Fruit fly (Drosophila melanogaster) whole organism, embryonic: ENCODE data around the gene CG14220.

Experiments used
- Ada2b ChIP-seq: fragments of 200-800 bp; sonication (Bioruptor generic); IDR thresholded peaks from 2 replicates; pipeline ENCODE4 v1.3.6; 2022; ENCODE audit warnings: missing biosample characterization, missing genetic modification characterization
- Adf1 ChIP-seq: fragments of 200-800 bp; sonication (Bioruptor generic); IDR thresholded peaks from 2 replicates; pipeline ENCODE4 v1.3.6; 2022; ENCODE audit warnings: missing biosample characterization, missing genetic modification characterization
- CG11085 ChIP-seq: fragments of 200-800 bp; sonication (Bioruptor generic); IDR thresholded peaks from 2 replicates; pipeline ENCODE4 v1.3.6; 2022; ENCODE audit warnings: missing biosample characterization, missing genetic modification characterization
- CG11504 ChIP-seq: fragments of 200-800 bp; sonication (Bioruptor generic); optimal IDR thresholded peaks from 3 replicates; lab custom pipeline; 2019; ENCODE audit warnings: missing biosample characterization, mild to moderate bottlenecking, missing genetic modification characterization, moderate library complexity
- CG11696 ChIP-seq: fragments of 200-800 bp; sonication (Bioruptor generic); IDR thresholded peaks from 2 replicates; pipeline ENCODE4 v1.3.6; 2022; ENCODE audit warnings: missing biosample characterization, missing genetic modification characterization
- CG12104 ChIP-seq: fragments of 200-800 bp; sonication (Bioruptor generic); optimal IDR thresholded peaks from 3 replicates; lab custom pipeline; 2016; ENCODE audit warnings: missing biosample characterization, missing genetic modification characterization
- CG12299 ChIP-seq: fragments of 200-800 bp; sonication (Bioruptor generic); optimal IDR thresholded peaks from 2 replicates; lab custom pipeline; 2018; ENCODE audit warnings: missing biosample characterization, mild to moderate bottlenecking, missing genetic modification characterization
- CG13424 ChIP-seq: fragments of 200-800 bp; sonication (Bioruptor generic); optimal IDR thresholded peaks from 2 replicates; lab custom pipeline; 2019; ENCODE audit warnings: missing biosample characterization, mild to moderate bottlenecking, missing genetic modification characterization, moderate library complexity
- CG14441 ChIP-seq: fragments of 200-800 bp; sonication (Bioruptor generic); IDR thresholded peaks from 2 replicates; pipeline ENCODE4 v1.3.6; 2022; ENCODE audit warnings: missing biosample characterization, missing genetic modification characterization
- CG15514 ChIP-seq: fragments of 200-800 bp; sonication (Bioruptor generic); optimal IDR thresholded peaks from 3 replicates; lab custom pipeline; 2017; ENCODE audit warnings: missing biosample characterization, missing genetic modification characterization, mild to moderate bottlenecking, moderate library complexity, missing genetic modification reagents
- CG15696 ChIP-seq: fragments of 200-800 bp; sonication (Bioruptor generic); optimal IDR thresholded peaks from 2 replicates; lab custom pipeline; 2019; ENCODE audit warnings: missing biosample characterization, mild to moderate bottlenecking, missing genetic modification characterization, moderate library complexity
- CG16813 ChIP-seq: fragments of 200-800 bp; sonication (Bioruptor generic); IDR thresholded peaks from 3 replicates; pipeline ENCODE4 v1.3.6; 2022; ENCODE audit warnings: missing biosample characterization, missing genetic modification characterization; ENCODE audit not compliant: partially characterized antibody
- CG1792 ChIP-seq: fragments of 200-800 bp; sonication (Bioruptor generic); optimal IDR thresholded peaks from 2 replicates; lab custom pipeline; 2016; ENCODE audit warnings: missing biosample characterization, missing genetic modification characterization
- CG18011 ChIP-seq: fragments of 200-800 bp; sonication (Bioruptor generic); optimal IDR thresholded peaks from 2 replicates; lab custom pipeline; 2017; ENCODE audit warnings: missing biosample characterization, missing genetic modification characterization, mild to moderate bottlenecking, moderate library complexity, missing genotype
- CG18262 ChIP-seq: fragments of 200-800 bp; optimal IDR thresholded peaks from 3 replicates; lab custom pipeline; 2019; ENCODE audit warnings: missing biosample characterization, mild to moderate bottlenecking, missing genetic modification characterization, moderate library complexity
- CG2116 ChIP-seq: fragments of 200-800 bp; sonication (Bioruptor generic); optimal IDR thresholded peaks from 3 replicates; lab custom pipeline; 2018; ENCODE audit warnings: missing biosample characterization, mild to moderate bottlenecking, missing genetic modification characterization
- CG3847 ChIP-seq: fragments of 200-800 bp; sonication (Bioruptor generic); IDR thresholded peaks from 2 replicates; pipeline ENCODE4 v1.3.6; 2022; ENCODE audit warnings: missing biosample characterization, missing genetic modification characterization
- CG5245 ChIP-seq: fragments of 200-800 bp; sonication (Bioruptor generic); optimal IDR thresholded peaks from 3 replicates; lab custom pipeline; 2016; ENCODE audit warnings: missing biosample characterization, missing genetic modification characterization
- CG6175 ChIP-seq: fragments of 200-800 bp; sonication (Bioruptor generic); IDR thresholded peaks from 3 replicates; pipeline ENCODE4 v1.3.6; 2022; ENCODE audit warnings: missing biosample characterization, missing genetic modification characterization
- CG6813 ChIP-seq: fragments of 200-800 bp; sonication (Bioruptor generic); optimal IDR thresholded peaks from 2 replicates; lab custom pipeline; 2017; ENCODE audit warnings: missing biosample characterization, missing genetic modification characterization, mild to moderate bottlenecking, moderate library complexity, missing genetic modification reagents
- CG7556 ChIP-seq: fragments of 200-800 bp; sonication (Bioruptor generic); optimal IDR thresholded peaks from 2 replicates; lab custom pipeline; 2017; ENCODE audit warnings: missing biosample characterization, mild to moderate bottlenecking, missing genetic modification characterization
- CG7745 ChIP-seq: fragments of 200-800 bp; sonication (Bioruptor generic); optimal IDR thresholded peaks from 2 replicates; lab custom pipeline; 2018; ENCODE audit warnings: missing biosample characterization, mild to moderate bottlenecking, missing genetic modification characterization, moderate library complexity
- CG7839 ChIP-seq: fragments of 200-800 bp; sonication (Bioruptor generic); optimal IDR thresholded peaks from 3 replicates; lab custom pipeline; 2018; ENCODE audit warnings: missing biosample characterization, mild to moderate bottlenecking, missing genetic modification characterization, moderate library complexity
- CG7928 ChIP-seq: fragments of 200-800 bp; sonication (Bioruptor generic); optimal IDR thresholded peaks from 2 replicates; lab custom pipeline; 2017; ENCODE audit warnings: missing biosample characterization, mild to moderate bottlenecking, missing genetic modification characterization
- CG8290 ChIP-seq, 3 experiments: fragments of 200-800 bp; sonication (Bioruptor generic); optimal IDR thresholded peaks; 2 replicates each; lab custom pipeline; 2016 to 2019; ENCODE audit warnings: missing biosample characterization in 3 of 3, missing genetic modification characterization in 3 of 3, mild to moderate bottlenecking in 2 of 3, moderate library complexity in 1 of 3
- CG9437 ChIP-seq: fragments of 200-800 bp; sonication (Bioruptor generic); optimal IDR thresholded peaks from 2 replicates; lab custom pipeline; 2018; ENCODE audit warnings: missing biosample characterization, mild to moderate bottlenecking, missing genetic modification characterization
- Dad ChIP-seq: fragments of 200-800 bp; sonication (Bioruptor generic); optimal IDR thresholded peaks from 3 replicates; lab custom pipeline; 2016; ENCODE audit warnings: missing biosample characterization, missing genetic modification characterization
- Dbx ChIP-seq: fragments of 200-800 bp; sonication (Bioruptor generic); IDR thresholded peaks from 3 replicates; pipeline ENCODE4 v1.3.6; 2022; ENCODE audit warnings: missing biosample characterization, missing genetic modification characterization
- Ets97D ChIP-seq: fragments of 200-800 bp; sonication (Bioruptor generic); optimal IDR thresholded peaks from 3 replicates; lab custom pipeline; 2016; ENCODE audit warnings: missing biosample characterization, missing genetic modification characterization
- H2.0 ChIP-seq: fragments of 200-800 bp; sonication (Bioruptor generic); IDR thresholded peaks from 2 replicates; pipeline ENCODE4 v1.3.6; 2022; ENCODE audit warnings: missing biosample characterization, missing genetic modification characterization
- Kr ChIP-seq: fragments of 200-800 bp; sonication (Bioruptor generic); optimal IDR thresholded peaks from 2 replicates; lab custom pipeline; 2017; ENCODE audit warnings: missing biosample characterization, mild to moderate bottlenecking, missing genetic modification characterization
- NfI ChIP-seq: fragments of 200-800 bp; sonication (Bioruptor generic); optimal IDR thresholded peaks from 3 replicates; lab custom pipeline; 2018; ENCODE audit warnings: missing biosample characterization, mild to moderate bottlenecking, missing genetic modification characterization, moderate library complexity
- Rfx ChIP-seq: fragments of 200-800 bp; sonication (Bioruptor generic); IDR thresholded peaks from 2 replicates; pipeline ENCODE4 v1.3.6; 2022; ENCODE audit warnings: missing biosample characterization, missing genetic modification characterization
- abd-A ChIP-seq: fragments of 200-800 bp; sonication (Bioruptor generic); optimal IDR thresholded peaks from 3 replicates; lab custom pipeline; 2019; ENCODE audit warnings: missing biosample characterization, mild to moderate bottlenecking, missing genetic modification characterization, moderate library complexity
- ac ChIP-seq: fragments of 200-800 bp; sonication (Bioruptor generic); optimal IDR thresholded peaks from 3 replicates; lab custom pipeline; 2017; ENCODE audit warnings: missing biosample characterization, mild to moderate bottlenecking, missing genetic modification characterization
- ara ChIP-seq: fragments of 200-800 bp; sonication (Bioruptor generic); IDR thresholded peaks from 2 replicates; pipeline ENCODE4 v1.3.6; 2022; ENCODE audit warnings: missing biosample characterization, missing genetic modification characterization
- cg ChIP-seq: fragments of 200-800 bp; sonication (Bioruptor generic); optimal IDR thresholded peaks from 3 replicates; lab custom pipeline; 2019; ENCODE audit warnings: missing biosample characterization, mild to moderate bottlenecking, missing genetic modification characterization, moderate library complexity
- dan ChIP-seq: fragments of 200-800 bp; sonication (Bioruptor generic); IDR thresholded peaks from 2 replicates; pipeline ENCODE4 v1.3.6; 2022; ENCODE audit warnings: missing biosample characterization, missing genetic modification characterization
- dati ChIP-seq: fragments of 200-800 bp; sonication (Bioruptor generic); IDR thresholded peaks from 2 replicates; pipeline ENCODE4 v1.3.6; 2022; ENCODE audit warnings: missing biosample characterization, missing genetic modification characterization
- en ChIP-seq: fragments of 200-800 bp; sonication (Bioruptor generic); optimal IDR thresholded peaks from 2 replicates; lab custom pipeline; 2016; ENCODE audit warnings: missing biosample characterization, missing genetic modification characterization
- eyg ChIP-seq: fragments of 200-800 bp; sonication (Bioruptor generic); optimal IDR thresholded peaks from 3 replicates; lab custom pipeline; 2016; ENCODE audit warnings: missing biosample characterization, missing genetic modification characterization
- fru ChIP-seq: fragments of >200 bp; optimal IDR thresholded peaks from 2 replicates; lab custom pipeline; 2017
- gem ChIP-seq: fragments of 200-800 bp; sonication (Bioruptor generic); optimal IDR thresholded peaks from 2 replicates; lab custom pipeline; 2019; ENCODE audit warnings: missing biosample characterization, mild to moderate bottlenecking, missing genetic modification characterization, moderate library complexity
- lmd ChIP-seq: fragments of 200-800 bp; sonication (Bioruptor generic); IDR thresholded peaks from 2 replicates; pipeline ENCODE4 v1.3.6; 2022; ENCODE audit warnings: missing biosample characterization, missing genetic modification characterization
- nmo ChIP-seq: fragments of 200-800 bp; sonication (Bioruptor generic); optimal IDR thresholded peaks from 2 replicates; lab custom pipeline; 2018; ENCODE audit warnings: missing biosample characterization, mild to moderate bottlenecking, missing genetic modification characterization, moderate library complexity
- sens ChIP-seq: fragments of 200-800 bp; sonication (Bioruptor generic); peaks from one replicate; lab custom pipeline; 2016; ENCODE audit warnings: missing biosample characterization, missing genetic modification characterization
- stc ChIP-seq: fragments of 200-800 bp; sonication (Bioruptor generic); IDR thresholded peaks from 2 replicates; pipeline ENCODE4 v1.3.6; 2022; ENCODE audit warnings: missing biosample characterization, missing genetic modification characterization
- trem ChIP-seq: fragments of 200-800 bp; optimal IDR thresholded peaks from 3 replicates; lab custom pipeline; 2019; ENCODE audit warnings: missing biosample characterization, mild to moderate bottlenecking, missing genetic modification characterization, moderate library complexity
- vnd ChIP-seq: fragments of 200-800 bp; sonication (Bioruptor generic); IDR thresholded peaks from 3 replicates; pipeline ENCODE4 v1.3.6; 2022; ENCODE audit warnings: missing biosample characterization, missing genetic modification characterization; ENCODE audit not compliant: partially characterized antibody

CG14220 gene

DNA sequence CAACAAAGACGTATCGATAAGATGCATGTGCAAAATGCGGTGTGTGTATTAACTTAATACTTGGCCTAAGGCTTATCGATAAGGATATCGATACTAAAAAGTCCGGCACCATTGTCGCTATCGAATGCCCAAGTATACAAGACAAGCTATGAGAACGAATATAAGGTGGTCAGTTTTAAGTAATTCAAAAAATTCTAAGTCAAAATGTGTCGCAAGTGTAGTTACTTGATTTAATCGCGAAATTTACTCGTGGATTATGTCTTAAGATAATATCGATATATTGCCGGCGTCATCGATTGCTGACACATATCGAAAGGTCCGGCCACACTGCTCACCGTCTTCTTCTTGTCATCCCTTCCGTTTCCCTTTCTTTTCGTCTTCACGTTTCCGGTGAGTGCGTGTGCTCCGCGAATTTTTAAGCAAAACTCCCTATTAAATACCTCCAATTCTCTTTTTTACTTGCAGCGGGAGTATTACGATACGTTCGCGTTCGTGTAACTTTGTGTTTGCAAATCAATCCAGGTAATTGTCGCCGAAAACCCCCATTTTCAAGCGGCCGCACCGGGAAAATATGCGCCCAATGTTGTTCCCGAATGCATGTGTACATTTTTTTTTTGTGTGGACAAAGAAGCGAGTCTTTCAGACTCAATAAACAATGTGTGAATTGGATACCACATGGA, 3.8 kb downstream of the CG14220 start, which contains the start of gene RpS10b (continued):
- TF ChIP-seq sens (GFP tag; lab: Kevin White, UChicago) = peak; percentile 96
- TF ChIP-seq CG8290 (GFP tag; optimal IDR thresholded peaks at IDR 0.05; lab: Kevin White, UChicago) = peak; percentile 75
- TF ChIP-seq CG8290 (tag; optimal IDR thresholded peaks at IDR 0.05; lab: Kevin White, UChicago) = peak; percentile 86 to 95
- peak; percentile 85 for TF ChIP-seq CG3847 (GFP tag; lab: Robert Waterston, UW)
- TF ChIP-seq CG18011 (GFP tag; lab: Kevin White, UChicago) = peak; percentile 84
- TF ChIP-seq CG12299 (tag; lab: Kevin White, UChicago) = peak; percentile 83
- peak; percentile 83 for TF ChIP-seq trem (tag; lab: Kevin White, UChicago)
- TF ChIP-seq Kr (GFP tag; lab: Kevin White, UChicago) = peak; percentile 88
- TF ChIP-seq CG5245 = peak; percentile 67
- no peak for TF ChIP-seq fru (lab: Kevin White, UChicago)
- no peak for TF ChIP-seq abd-A (tag; lab: Kevin White, UChicago)
- peak; percentile 89 for TF ChIP-seq nmo (GFP tag; lab: Kevin White, UChicago)
- TF ChIP-seq CG7839 = peak; percentile 83
- TF ChIP-seq CG18262 = peak; percentile 82
- TF ChIP-seq gem (tag; lab: Kevin White, UChicago) = peak; percentile 57
- TF ChIP-seq Adf1 (GFP tag; lab: Robert Waterston, UW) = peak; percentile 32; the same call in 1 of the 2 replicates
- TF ChIP-seq ara = peak; percentile 47
- peak; percentile 60 for TF ChIP-seq CG13424 (tag; lab: Kevin White, UChicago)
- peak; percentile 78 for TF ChIP-seq CG11085
- TF ChIP-seq dati = peak; percentile 54
- TF ChIP-seq CG15696 (tag; lab: Kevin White, UChicago) = peak; percentile 32
- TF ChIP-seq vnd (GFP tag; lab: Robert Waterston, UW) = peak; percentile 96
- TF ChIP-seq CG12104 = peak; percentile 94
- peak; percentile 98 for TF ChIP-seq CG16813 (GFP tag; lab: Robert Waterston, UW)
- peak; percentile 78 for TF ChIP-seq en
- peak; percentile 5 for TF ChIP-seq cg
- peak; percentile 96 for TF ChIP-seq CG6813 (GFP tag; lab: Kevin White, UChicago)
- peak; percentile 89 for TF ChIP-seq CG1792 (GFP tag; lab: Kevin White, UChicago)
- peak; percentile 93 for TF ChIP-seq ac (GFP tag; lab: Kevin White, UChicago)
- TF ChIP-seq lmd (GFP tag; lab: Robert Waterston, UW) = peak; percentile 65
- peak; percentile 81 for TF ChIP-seq Dbx (GFP tag; lab: Robert Waterston, UW)
- peak; percentile 44 for TF ChIP-seq CG7745 (tag; lab: Kevin White, UChicago)
- TF ChIP-seq CG15514 (GFP tag; lab: Kevin White, UChicago) = peak; percentile 92
- peak; percentile 67 for TF ChIP-seq CG7928
- TF ChIP-seq CG9437 (GFP tag; lab: Kevin White, UChicago) = peak; percentile 89
- peak; percentile 56; the same call in 1 of the 2 replicates for TF ChIP-seq CG14441 (GFP tag; lab: Robert Waterston, UW)
- peak; percentile 71 for TF ChIP-seq H2.0 (GFP tag; lab: Robert Waterston, UW)
- TF ChIP-seq NfI (GFP tag; lab: Kevin White, UChicago) = peak; percentile 95
- TF ChIP-seq CG2116 (GFP tag; lab: Kevin White, UChicago) = peak; percentile 95
- peak; percentile 77 for TF ChIP-seq CG11504
- TF ChIP-seq dan (GFP tag; lab: Robert Waterston, UW) = no peak
- peak; percentile 99 for TF ChIP-seq Ets97D
- peak; percentile 72; the same call in 1 of the 2 replicates for TF ChIP-seq stc (GFP tag; lab: Robert Waterston, UW)
- peak; percentile 89 for TF ChIP-seq Dad (GFP tag; lab: Kevin White, UChicago)
- no peak for TF ChIP-seq Ada2b
- peak; percentile 66; the same call in 2 of the 3 replicates for TF ChIP-seq CG6175 (GFP tag; lab: Robert Waterston, UW)
- TF ChIP-seq Rfx (GFP tag; lab: Robert Waterston, UW) = peak; percentile 80
- TF ChIP-seq eyg (GFP tag; lab: Kevin White, UChicago) = peak; percentile 93
- TF ChIP-seq CG7556 = peak; percentile 79
- peak; percentile 62; the same call in 1 of the 2 replicates for TF ChIP-seq CG11696 (GFP tag; lab: Robert Waterston, UW)
